Worm (Caenorhabditis elegans) whole organism, mixed stage, embryonic: Measurements from ENCODE around the gene srw-138.

Experiments used
- drap-1 ChIP-seq: fragments of 200-800 bp; sonication (Bioruptor generic); optimal IDR thresholded peaks from 3 replicates; lab custom pipeline; 2018; ENCODE audit warnings: mild to moderate bottlenecking, missing genetic modification characterization, missing compliant biosample characterization
- elt-1 ChIP-seq: sonication (generic microtip); optimal IDR thresholded peaks from 2 replicates; lab custom pipeline; 2017; ENCODE audit warnings: missing genetic modification characterization, mild to moderate bottlenecking, missing compliant biosample characterization, antibody characterized with exemption, moderate library complexity, borderline replicate concordance; ENCODE audit not compliant: insufficient read depth
- mep-1 ChIP-seq: fragments of 150-350 bp; optimal IDR thresholded peaks from 2 replicates; lab custom pipeline; 2017; ENCODE audit warnings: missing biosample characterization, missing genetic modification reagents, missing genetic modification characterization, inconsistent platforms

- TF ChIP-seq elt-1 (tag; lab: Kevin White, UChicago), result no peak
- no peak for TF ChIP-seq drap-1
- TF ChIP-seq mep-1 (tag; lab: Kevin White, UChicago), result no peak
These were observed 40.3 kb downstream of the srw-138 start, which contains the start of gene srh-38 for ce11 chrV:2922594-2922993.
